Fruit fly (Drosophila melanogaster) whole organism, prepupa: Measurements from ENCODE around the gene CG4962.

ENCODE experiments used
- Blimp-1 ChIP-seq: fragments of 200-800 bp; sonication (Bioruptor generic); optimal IDR thresholded peaks from 3 replicates; lab custom pipeline; 2017; ENCODE audit warnings: missing biosample characterization, missing genetic modification characterization, mild to moderate bottlenecking, moderate library complexity, missing genetic modification reagents
- CG10631 ChIP-seq: fragments of 200-800 bp; sonication (Bioruptor generic); optimal IDR thresholded peaks from 2 replicates; lab custom pipeline; 2016; ENCODE audit warnings: missing biosample characterization, missing genetic modification characterization
- CG10669 ChIP-seq: fragments of 200-800 bp; sonication (Bioruptor generic); optimal IDR thresholded peaks from 3 replicates; lab custom pipeline; 2018; ENCODE audit warnings: missing biosample characterization, mild to moderate bottlenecking, missing genetic modification characterization, moderate library complexity
- CG11294 ChIP-seq: fragments of 200-800 bp; sonication (Bioruptor generic); IDR thresholded peaks from 2 replicates; pipeline ENCODE4 v1.3.6; 2022; ENCODE audit warnings: missing biosample characterization, missing genetic modification characterization
- CG11762 ChIP-seq: fragments of 200-800 bp; sonication (Bioruptor generic); optimal IDR thresholded peaks from 3 replicates; lab custom pipeline; 2016; ENCODE audit warnings: missing biosample characterization, missing genetic modification characterization; ENCODE audit not compliant: insufficient read depth
- CG11902 ChIP-seq: fragments of 200-800 bp; sonication (Bioruptor generic); optimal IDR thresholded peaks from 3 replicates; lab custom pipeline; 2016; ENCODE audit warnings: missing biosample characterization, missing genetic modification characterization
- CG15336 ChIP-seq: fragments of 200-800 bp; sonication (Bioruptor generic); IDR thresholded peaks from 2 replicates; pipeline ENCODE4 v1.3.6; 2022; ENCODE audit warnings: missing biosample characterization, missing genetic modification characterization
- CG1621 ChIP-seq: fragments of 200-800 bp; sonication (Bioruptor generic); optimal IDR thresholded peaks from 3 replicates; lab custom pipeline; 2018; ENCODE audit warnings: missing biosample characterization, mild to moderate bottlenecking, missing genetic modification characterization
- CG16779 ChIP-seq: fragments of 200-800 bp; sonication (Bioruptor generic); optimal IDR thresholded peaks from 3 replicates; lab custom pipeline; 2017; ENCODE audit warnings: missing biosample characterization, mild to moderate bottlenecking, missing genetic modification characterization
- CG31627 ChIP-seq: fragments of 200-800 bp; sonication (Bioruptor generic); optimal IDR thresholded peaks from 3 replicates; lab custom pipeline; 2016; ENCODE audit warnings: missing biosample characterization, missing genetic modification characterization
- CG32006 ChIP-seq: fragments of 200-800 bp; sonication (Bioruptor generic); optimal IDR thresholded peaks from 3 replicates; lab custom pipeline; 2017; ENCODE audit warnings: missing biosample characterization, mild to moderate bottlenecking, missing genetic modification characterization
- CG3919 ChIP-seq: fragments of 200-800 bp; sonication (Bioruptor generic); optimal IDR thresholded peaks from 3 replicates; lab custom pipeline; 2016; ENCODE audit warnings: missing biosample characterization, missing genetic modification characterization
- CG4318 ChIP-seq: fragments of 200-800 bp; sonication (Bioruptor generic); optimal IDR thresholded peaks from 3 replicates; lab custom pipeline; 2017; ENCODE audit warnings: missing biosample characterization, mild to moderate bottlenecking, missing genetic modification characterization
- CG6163 ChIP-seq: fragments of 200-800 bp; sonication (Bioruptor generic); IDR thresholded peaks from 3 replicates; pipeline ENCODE4 v1.3.6; 2022; ENCODE audit warnings: missing biosample characterization, missing genetic modification characterization
- CG6792 ChIP-seq: fragments of 200-800 bp; sonication (Bioruptor generic); optimal IDR thresholded peaks from 3 replicates; lab custom pipeline; 2016; ENCODE audit warnings: missing biosample characterization, missing genetic modification characterization
- CG6808 ChIP-seq: fragments of 200-800 bp; sonication (Bioruptor generic); optimal IDR thresholded peaks from 3 replicates; lab custom pipeline; 2017; ENCODE audit warnings: missing biosample characterization, missing genetic modification characterization, mild to moderate bottlenecking, moderate library complexity, missing genetic modification reagents
- CG6854 ChIP-seq: fragments of 200-800 bp; sonication (Bioruptor generic); optimal IDR thresholded peaks from 2 replicates; lab custom pipeline; 2017; ENCODE audit warnings: missing biosample characterization, mild to moderate bottlenecking, missing genetic modification characterization
- CG7368 ChIP-seq: fragments of 200-800 bp; sonication (Bioruptor generic); optimal IDR thresholded peaks from 3 replicates; lab custom pipeline; 2016; ENCODE audit warnings: missing biosample characterization, missing genetic modification characterization
- CG8119 ChIP-seq: fragments of 200-800 bp; sonication (Bioruptor generic); IDR thresholded peaks from 3 replicates; pipeline ENCODE4 v1.3.6; 2022; ENCODE audit warnings: missing biosample characterization, missing genetic modification characterization
- CG9139 ChIP-seq: fragments of 200-800 bp; sonication (Bioruptor generic); optimal IDR thresholded peaks from 3 replicates; lab custom pipeline; 2017; ENCODE audit warnings: missing biosample characterization, mild to moderate bottlenecking, missing genetic modification characterization
- Eip78C ChIP-seq: fragments of 200-800 bp; sonication (Bioruptor generic); peaks from one replicate; lab custom pipeline; 2016; ENCODE audit warnings: missing biosample characterization, missing genetic modification characterization
- Eip93F ChIP-seq: fragments of 200-800 bp; sonication (Bioruptor generic); optimal IDR thresholded peaks from 2 replicates; lab custom pipeline; 2016; ENCODE audit warnings: missing biosample characterization, mild to moderate bottlenecking, missing genetic modification characterization
- Ets21C ChIP-seq: fragments of 200-800 bp; sonication (Bioruptor generic); optimal IDR thresholded peaks from 3 replicates; lab custom pipeline; 2016; ENCODE audit warnings: missing biosample characterization, missing genetic modification characterization
- Ets96B ChIP-seq: fragments of 200-800 bp; optimal IDR thresholded peaks from 2 replicates; lab custom pipeline; 2019; ENCODE audit warnings: missing biosample characterization, mild to moderate bottlenecking, missing genetic modification characterization, moderate library complexity
- Gug ChIP-seq: fragments of 200-800 bp; sonication (Bioruptor generic); IDR thresholded peaks from 2 replicates; pipeline ENCODE4 v1.3.6; 2022; ENCODE audit warnings: missing biosample characterization, missing genetic modification characterization
- Hr39 ChIP-seq: fragments of 200-800 bp; sonication (Bioruptor generic); optimal IDR thresholded peaks from 2 replicates; lab custom pipeline; 2016; ENCODE audit warnings: missing biosample characterization, missing genetic modification characterization
- Hr4 ChIP-seq: fragments of 200-800 bp; sonication (Bioruptor generic); optimal IDR thresholded peaks from 3 replicates; lab custom pipeline; 2016; ENCODE audit warnings: missing biosample characterization, missing genetic modification characterization
- Met ChIP-seq: fragments of 200-800 bp; sonication (Bioruptor generic); optimal IDR thresholded peaks from 3 replicates; lab custom pipeline; 2016; ENCODE audit warnings: missing biosample characterization, missing genetic modification characterization
- OdsH ChIP-seq: fragments of 200-800 bp; sonication (Bioruptor generic); optimal IDR thresholded peaks from 3 replicates; lab custom pipeline; 2016; ENCODE audit warnings: missing biosample characterization, missing genetic modification characterization
- Smox ChIP-seq: fragments of 200-800 bp; sonication (Bioruptor generic); optimal IDR thresholded peaks from 3 replicates; lab custom pipeline; 2016; ENCODE audit warnings: missing biosample characterization, missing genetic modification characterization
- Sox102F ChIP-seq: fragments of 200-800 bp; sonication (Bioruptor generic); optimal IDR thresholded peaks from 2 replicates; lab custom pipeline; 2016; ENCODE audit warnings: missing biosample characterization, mild to moderate bottlenecking, missing genetic modification characterization
- Sox14 ChIP-seq: fragments of 200-800 bp; sonication (Bioruptor generic); optimal IDR thresholded peaks from 3 replicates; lab custom pipeline; 2016; ENCODE audit warnings: missing biosample characterization, missing genetic modification characterization
- Sox15 ChIP-seq: fragments of 200-800 bp; sonication (Bioruptor generic); optimal IDR thresholded peaks from 3 replicates; lab custom pipeline; 2016; ENCODE audit warnings: missing biosample characterization, missing genetic modification characterization
- acj6 ChIP-seq: fragments of 200-800 bp; sonication (Bioruptor generic); optimal IDR thresholded peaks from 3 replicates; lab custom pipeline; 2016; ENCODE audit warnings: missing biosample characterization, missing genetic modification characterization
- cyc ChIP-seq: fragments of 200-800 bp; sonication (Bioruptor generic); optimal IDR thresholded peaks from 3 replicates; lab custom pipeline; 2016; ENCODE audit warnings: missing biosample characterization, missing genetic modification characterization
- dac ChIP-seq: fragments of 200-800 bp; sonication (Bioruptor generic); optimal IDR thresholded peaks from 2 replicates; lab custom pipeline; 2017; ENCODE audit warnings: missing biosample characterization, mild to moderate bottlenecking, missing genetic modification characterization
- eg ChIP-seq: fragments of 200-800 bp; sonication (Bioruptor generic); IDR thresholded peaks from 3 replicates; pipeline ENCODE4 v1.3.6; 2022; ENCODE audit warnings: missing biosample characterization, missing genetic modification characterization
- esn ChIP-seq: fragments of 200-800 bp; sonication (Bioruptor generic); optimal IDR thresholded peaks from 2 replicates; lab custom pipeline; 2016; ENCODE audit warnings: missing biosample characterization, mild to moderate bottlenecking, missing genetic modification characterization, moderate library complexity
- fd59A ChIP-seq: fragments of 200-800 bp; sonication (Bioruptor generic); optimal IDR thresholded peaks from 2 replicates; lab custom pipeline; 2017; ENCODE audit warnings: missing biosample characterization, mild to moderate bottlenecking, missing genetic modification characterization, missing genetic modification reagents
- fd85E ChIP-seq: fragments of 200-800 bp; sonication (Bioruptor generic); optimal IDR thresholded peaks from 3 replicates; lab custom pipeline; 2016; ENCODE audit warnings: missing biosample characterization, missing genetic modification characterization
- fkh ChIP-seq: fragments of 200-800 bp; sonication (Bioruptor generic); optimal IDR thresholded peaks from 3 replicates; lab custom pipeline; 2017; ENCODE audit warnings: missing biosample characterization, mild to moderate bottlenecking, missing genetic modification characterization, moderate library complexity
- lz ChIP-seq: fragments of 200-800 bp; sonication (Bioruptor generic); optimal IDR thresholded peaks from 3 replicates; lab custom pipeline; 2016; ENCODE audit warnings: missing biosample characterization, missing genetic modification characterization
- net ChIP-seq: fragments of 200-800 bp; sonication (Bioruptor generic); optimal IDR thresholded peaks from 3 replicates; lab custom pipeline; 2016; ENCODE audit warnings: missing biosample characterization, missing genetic modification characterization
- pdm3 ChIP-seq: fragments of 200-800 bp; sonication (Bioruptor generic); optimal IDR thresholded peaks from 3 replicates; lab custom pipeline; 2016; ENCODE audit warnings: missing biosample characterization, missing genetic modification characterization
- salr ChIP-seq, 2 experiments: fragments of 200-800 bp; sonication (Bioruptor generic); optimal IDR thresholded peaks; 3 replicates each; lab custom pipeline; 2016 to 2018; ENCODE audit warnings: missing biosample characterization in 2 of 2, missing genetic modification characterization in 2 of 2, mild to moderate bottlenecking in 1 of 2
- spab ChIP-seq: fragments of 200-800 bp; sonication (Bioruptor generic); optimal IDR thresholded peaks from 2 replicates; lab custom pipeline; 2017; ENCODE audit warnings: missing biosample characterization, mild to moderate bottlenecking, missing genetic modification characterization, missing genetic modification reagents
- ss ChIP-seq, 2 experiments: fragments of 200-800 bp; sonication (Bioruptor generic); optimal IDR thresholded peaks; 2 replicates in 1 of 2; 3 replicates in 1 of 2; lab custom pipeline; 2017 to 2018; ENCODE audit warnings: mild to moderate bottlenecking in 2 of 2, missing biosample characterization in 2 of 2, missing genetic modification characterization in 2 of 2, moderate library complexity in 1 of 2
- svp ChIP-seq: fragments of 200-800 bp; sonication (Bioruptor generic); peaks from one replicate; lab custom pipeline; 2016; ENCODE audit warnings: missing biosample characterization, missing genetic modification characterization
- topi ChIP-seq: fragments of 200-800 bp; sonication (Bioruptor generic); optimal IDR thresholded peaks from 3 replicates; lab custom pipeline; 2016; ENCODE audit warnings: missing biosample characterization, missing genetic modification characterization

The CG4962 gene

dm6 chr3L:16288322-16288721 lies 7.0 kb downstream of the CG4962 start, which contains the start of gene CG13046:
TSS of gene CG13046 (minus strand) at chr3L:16288422.
- no peak for TF ChIP-seq acj6 (GFP tag; lab: Kevin White, UChicago)
- no peak for TF ChIP-seq esn (GFP tag; lab: Kevin White, UChicago)
- no peak for TF ChIP-seq CG31627
- no peak for TF ChIP-seq lz (GFP tag; lab: Kevin White, UChicago)
- TF ChIP-seq eg: no peak
- TF ChIP-seq Hr4 (GFP tag; lab: Kevin White, UChicago): no peak
- TF ChIP-seq Gug (GFP tag; lab: Robert Waterston, UW): no peak
- no peak for TF ChIP-seq Eip78C (GFP tag; lab: Kevin White, UChicago)
- no peak for TF ChIP-seq CG6792 (GFP tag; lab: Kevin White, UChicago)
- no peak for TF ChIP-seq CG6808 (GFP tag; lab: Kevin White, UChicago)
- no peak for TF ChIP-seq topi (GFP tag; lab: Kevin White, UChicago)
- TF ChIP-seq spab (GFP tag; lab: Kevin White, UChicago): no peak

DNA sequence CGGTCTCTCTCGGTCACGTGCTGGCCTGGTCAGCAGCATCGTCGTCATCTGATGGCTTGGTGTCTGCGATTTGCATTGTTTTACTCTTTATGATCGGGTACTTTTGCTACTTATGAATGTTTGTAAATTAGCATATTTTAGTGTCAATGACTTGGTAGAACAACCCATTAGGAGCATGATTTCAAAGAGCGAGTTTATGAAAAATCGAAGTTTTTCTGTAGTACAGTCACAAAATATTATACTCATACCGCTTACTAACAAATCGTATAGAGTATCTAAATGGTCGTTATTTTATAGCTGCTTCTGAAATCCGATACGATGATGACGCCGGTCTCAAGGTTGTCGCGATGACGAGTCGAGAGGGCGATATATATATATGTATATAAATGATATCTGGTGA lies 9.1 kb downstream of the CG4962 start:
- TF ChIP-seq Hr4 (GFP tag; lab: Kevin White, UChicago): no peak
- no peak for TF ChIP-seq Gug (GFP tag; lab: Robert Waterston, UW)
- peak; percentile 8 for TF ChIP-seq CG11762 (GFP tag; lab: Kevin White, UChicago)
- no peak for TF ChIP-seq Ets21C (GFP tag; lab: Kevin White, UChicago)
- TF ChIP-seq CG16779: peak; percentile 30
- TF ChIP-seq ss (GFP tag; optimal IDR thresholded peaks at IDR 0.05; lab: Kevin White, UChicago): peak; percentile 54 to 88
- TF ChIP-seq dac (GFP tag; lab: Kevin White, UChicago): no peak
- TF ChIP-seq Smox (GFP tag; lab: Kevin White, UChicago): peak; percentile 10
- peak; percentile 85 for TF ChIP-seq CG10669 (GFP tag; lab: Kevin White, UChicago)
- TF ChIP-seq Hr39 (GFP tag; lab: Kevin White, UChicago): peak; percentile 29
- peak; percentile 3 for TF ChIP-seq cyc (GFP tag; lab: Kevin White, UChicago)
- peak; percentile 35 for TF ChIP-seq topi (GFP tag; lab: Kevin White, UChicago)
- TF ChIP-seq CG7368 (GFP tag; lab: Kevin White, UChicago): peak; percentile 43
- TF ChIP-seq CG11902 (GFP tag; lab: Kevin White, UChicago): peak; percentile 17
- no peak for TF ChIP-seq CG11294 (GFP tag; lab: Robert Waterston, UW)
- no peak for TF ChIP-seq CG6854 (GFP tag; lab: Kevin White, UChicago)
- TF ChIP-seq CG8119 (GFP tag; lab: Robert Waterston, UW): no peak
- peak; percentile 64 for TF ChIP-seq pdm3
- no peak for TF ChIP-seq CG15336
- peak; percentile 87 for TF ChIP-seq Ets96B (tag; lab: Kevin White, UChicago)
- TF ChIP-seq fd59A (GFP tag; lab: Kevin White, UChicago): peak; percentile 79
- peak; percentile 24 for TF ChIP-seq lz (GFP tag; lab: Kevin White, UChicago)
- TF ChIP-seq svp (GFP tag; lab: Kevin White, UChicago): peak; percentile 39
- TF ChIP-seq OdsH: peak; percentile 46
- peak; percentile 93 for TF ChIP-seq Eip78C (GFP tag; lab: Kevin White, UChicago)
- TF ChIP-seq CG32006: peak; percentile 9
- peak; percentile 50 for TF ChIP-seq net
- no peak for TF ChIP-seq fd85E
- TF ChIP-seq Sox15 (GFP tag; lab: Kevin White, UChicago): peak; percentile 39
- no peak for TF ChIP-seq CG4318 (GFP tag; lab: Kevin White, UChicago)
- TF ChIP-seq spab (GFP tag; lab: Kevin White, UChicago): peak; percentile 78
- peak in 1 of 2 experiments; percentile 56 for TF ChIP-seq salr (GFP tag; optimal IDR thresholded peaks at IDR 0.05; lab: Kevin White, UChicago)
- TF ChIP-seq fkh (GFP tag; lab: Kevin White, UChicago): no peak
- TF ChIP-seq Sox102F (GFP tag; lab: Kevin White, UChicago): peak; percentile 12
- TF ChIP-seq Met: peak; percentile 19
- peak; percentile 77 for TF ChIP-seq CG6808 (GFP tag; lab: Kevin White, UChicago)
- TF ChIP-seq Sox14 (GFP tag; lab: Kevin White, UChicago): peak; percentile 51
- no peak for TF ChIP-seq Eip93F (GFP tag; lab: Kevin White, UChicago)
- no peak for TF ChIP-seq eg
- TF ChIP-seq Blimp-1 (GFP tag; lab: Kevin White, UChicago): no peak
- peak; percentile 47 for TF ChIP-seq CG9139 (GFP tag; lab: Kevin White, UChicago)
- peak; percentile 37 for TF ChIP-seq esn (GFP tag; lab: Kevin White, UChicago)
- TF ChIP-seq CG3919 (GFP tag; lab: Kevin White, UChicago): peak; percentile 55
- peak; percentile 44; the same call in 1 of the 3 replicates for TF ChIP-seq CG6163 (GFP tag; lab: Robert Waterston, UW)
- peak; percentile 78 for TF ChIP-seq CG1621 (tag; lab: Kevin White, UChicago)
- TF ChIP-seq CG10631 (GFP tag; lab: Kevin White, UChicago): peak; percentile 54
